Worm (Caenorhabditis elegans) whole organism, L1 larva: ENCODE data around the gene F09C8.1.

Experiments used
- C04F5.9 ChIP-seq: sonication (generic microtip); optimal IDR thresholded peaks from 2 replicates; lab custom pipeline; 2016; ENCODE audit warnings: missing genetic modification characterization, missing compliant biosample characterization
- C16A3.4 ChIP-seq: fragments of 150-350 bp; optimal IDR thresholded peaks from 2 replicates; lab custom pipeline; 2014; ENCODE audit warnings: missing biosample characterization, missing genetic modification characterization
- C34B4.2 ChIP-seq: sonication (generic microtip); optimal IDR thresholded peaks from 2 replicates; lab custom pipeline; 2017; ENCODE audit warnings: mild to moderate bottlenecking, missing genetic modification characterization, missing compliant biosample characterization
- Y116A8C.19 ChIP-seq: sonication (generic microtip); optimal IDR thresholded peaks from 2 replicates; lab custom pipeline; 2016; ENCODE audit warnings: missing compliant biosample characterization, missing genetic modification characterization, borderline replicate concordance
- ama-1 ChIP-seq: fragments of 150-350 bp; optimal IDR thresholded peaks from 2 replicates; lab custom pipeline; 2014
- blmp-1 ChIP-seq: fragments of 150-350 bp; optimal IDR thresholded peaks from 2 replicates; lab custom pipeline; 2014; ENCODE audit warnings: missing biosample characterization, missing genetic modification characterization
- ceh-8 ChIP-seq: fragments of 200-800 bp; sonication (Bioruptor generic); optimal IDR thresholded peaks from 2 replicates; lab custom pipeline; 2018; ENCODE audit warnings: mild to moderate bottlenecking, missing genetic modification characterization, moderate library complexity, missing compliant biosample characterization
- ceh-82 ChIP-seq, 3 experiments: fragments of 150-350 bp in 1 of 3; sonication (generic microtip) in 2 of 3; optimal IDR thresholded peaks; 2 replicates each; lab custom pipeline; 2014 to 2017; ENCODE audit warnings: missing biosample characterization in 3 of 3, missing genetic modification characterization in 3 of 3
- ceh-88 ChIP-seq: fragments of 200-800 bp; sonication (Bioruptor generic); IDR thresholded peaks from 2 replicates; pipeline ENCODE4 v1.3.6; 2022; ENCODE audit warnings: missing genetic modification characterization, missing compliant biosample characterization
- ceh-90 ChIP-seq: sonication (generic microtip); optimal IDR thresholded peaks from 2 replicates; lab custom pipeline; 2016; ENCODE audit warnings: missing genetic modification characterization, missing compliant biosample characterization
- dsc-1 ChIP-seq: sonication (generic microtip); optimal IDR thresholded peaks from 2 replicates; lab custom pipeline; 2016; ENCODE audit warnings: mild to moderate bottlenecking, missing genetic modification characterization, missing compliant biosample characterization
- elt-3 ChIP-seq, 6 experiments: fragments of 150-350 bp in 1 of 6; sonication (generic microtip); optimal IDR thresholded peaks; 2 replicates each; lab custom pipeline; 2017 to 2018; ENCODE audit warnings: missing biosample characterization in 6 of 6, missing genetic modification characterization in 6 of 6, inconsistent platforms in 1 of 6
- fos-1 ChIP-seq: fragments of 150-350 bp; optimal IDR thresholded peaks from 2 replicates; lab custom pipeline; 2014; ENCODE audit warnings: missing biosample characterization, missing genetic modification characterization
- grh-1 ChIP-seq: fragments of 200-800 bp; sonication (Bioruptor generic); IDR thresholded peaks from 2 replicates; pipeline ENCODE4 v1.3.6; 2022; ENCODE audit warnings: missing genetic modification reagents, missing genetic modification characterization, missing compliant biosample characterization
- hlh-17 ChIP-seq: fragments of 200-800 bp; sonication (Bioruptor generic); optimal IDR thresholded peaks from 2 replicates; lab custom pipeline; 2018; ENCODE audit warnings: missing genetic modification characterization, mild to moderate bottlenecking, missing compliant biosample characterization, moderate library complexity, borderline replicate concordance
- hlh-4 ChIP-seq: sonication (generic microtip); optimal IDR thresholded peaks from 2 replicates; lab custom pipeline; 2016; ENCODE audit warnings: mild to moderate bottlenecking, missing genetic modification characterization, missing compliant biosample characterization
- hpl-2 ChIP-seq: fragments of 150-350 bp; optimal IDR thresholded peaks from 2 replicates; lab custom pipeline; 2014; ENCODE audit warnings: missing biosample characterization, missing genetic modification reagents, missing genetic modification characterization
- isw-1 ChIP-seq: fragments of 200-800 bp; sonication (Bioruptor generic); IDR thresholded peaks from 2 replicates; pipeline ENCODE4 v1.3.6; 2022; ENCODE audit warnings: missing genetic modification characterization, missing compliant biosample characterization
- jun-1 ChIP-seq: fragments of 150-350 bp; optimal IDR thresholded peaks from 2 replicates; lab custom pipeline; 2014; ENCODE audit warnings: missing biosample characterization, missing genetic modification reagents, missing genetic modification characterization
- lin-14 ChIP-seq: fragments of 200-800 bp; sonication (Bioruptor generic); optimal IDR thresholded peaks from 2 replicates; lab custom pipeline; 2018; ENCODE audit warnings: mild to moderate bottlenecking, missing genetic modification characterization, moderate library complexity, missing compliant biosample characterization
- lin-35 ChIP-seq, 2 experiments: fragments of 150-350 bp; optimal IDR thresholded peaks; 2 replicates each; lab custom pipeline; 2014; ENCODE audit warnings: missing biosample characterization in 2 of 2, missing genetic modification characterization in 2 of 2, missing genetic modification reagents in 2 of 2
- lir-3 ChIP-seq: sonication (generic microtip); optimal IDR thresholded peaks from 2 replicates; lab custom pipeline; 2016; ENCODE audit warnings: mild to moderate bottlenecking, missing genetic modification characterization, moderate library complexity, missing compliant biosample characterization; ENCODE audit not compliant: poor library complexity
- lsy-2 ChIP-seq, 2 experiments: fragments of 150-350 bp; optimal IDR thresholded peaks; 2 replicates each; lab custom pipeline; 2014; ENCODE audit warnings: missing biosample characterization in 2 of 2, missing genetic modification characterization in 2 of 2
- mdl-1 ChIP-seq, 2 experiments: fragments of 150-350 bp; optimal IDR thresholded peaks; 2 replicates each; lab custom pipeline; 2014 to 2017; ENCODE audit warnings: missing biosample characterization in 2 of 2, missing genetic modification characterization in 2 of 2, inconsistent platforms in 1 of 2
- mep-1 ChIP-seq: fragments of 150-350 bp; optimal IDR thresholded peaks from 2 replicates; lab custom pipeline; 2014; ENCODE audit warnings: missing biosample characterization, missing genetic modification characterization
- nhr-11 ChIP-seq: fragments of 150-350 bp; optimal IDR thresholded peaks from 2 replicates; lab custom pipeline; 2014; ENCODE audit warnings: missing biosample characterization, missing genetic modification characterization
- nhr-19 ChIP-seq: fragments of 200-800 bp; sonication (Bioruptor generic); conservative IDR thresholded peaks from 2 replicates; pipeline ENCODE4 v1.3.6; 2022; ENCODE audit warnings: missing genetic modification characterization, missing compliant biosample characterization
- nhr-20 ChIP-seq: sonication (generic microtip); optimal IDR thresholded peaks from 2 replicates; lab custom pipeline; 2016; ENCODE audit warnings: mild to moderate bottlenecking, missing genetic modification characterization, missing compliant biosample characterization
- nhr-47 ChIP-seq: sonication (generic microtip); optimal IDR thresholded peaks from 2 replicates; lab custom pipeline; 2016; ENCODE audit warnings: mild to moderate bottlenecking, missing genetic modification characterization, moderate library complexity, missing compliant biosample characterization
- nhr-71 ChIP-seq: sonication (generic microtip); optimal IDR thresholded peaks from 2 replicates; lab custom pipeline; 2016; ENCODE audit warnings: mild to moderate bottlenecking, missing genetic modification characterization, moderate library complexity, missing compliant biosample characterization
- nhr-77 ChIP-seq: fragments of 150-350 bp; optimal IDR thresholded peaks from 2 replicates; lab custom pipeline; 2014; ENCODE audit warnings: missing biosample characterization, missing genetic modification characterization
- nhr-84 ChIP-seq: sonication (generic microtip); optimal IDR thresholded peaks from 2 replicates; lab custom pipeline; 2017; ENCODE audit warnings: missing biosample characterization, missing genetic modification characterization
- nhr-85 ChIP-seq: sonication (generic microtip); peaks from one replicate; lab custom pipeline; 2016; ENCODE audit warnings: missing genetic modification characterization, inconsistent platforms, missing compliant biosample characterization
- nhr-90 ChIP-seq: sonication (generic microtip); optimal IDR thresholded peaks from 2 replicates; lab custom pipeline; 2016; ENCODE audit warnings: mild to moderate bottlenecking, missing genetic modification characterization, missing compliant biosample characterization; ENCODE audit not compliant: poor library complexity
- pag-3 ChIP-seq: sonication (generic microtip); optimal IDR thresholded peaks from 2 replicates; lab custom pipeline; 2017; ENCODE audit warnings: missing genetic modification characterization, mild to moderate bottlenecking, missing compliant biosample characterization, antibody characterized with exemption, borderline replicate concordance; ENCODE audit not compliant: insufficient read depth
- rnt-1 ChIP-seq: sonication (generic microtip); optimal IDR thresholded peaks from 2 replicates; lab custom pipeline; 2016; ENCODE audit warnings: mild to moderate bottlenecking, missing genetic modification characterization, moderate library complexity, missing compliant biosample characterization
- snpc-4 ChIP-seq: fragments of 150-350 bp; optimal IDR thresholded peaks from 2 replicates; lab custom pipeline; 2014; ENCODE audit warnings: missing biosample characterization, missing genetic modification characterization
- snu-23 ChIP-seq: sonication (generic microtip); optimal IDR thresholded peaks from 2 replicates; lab custom pipeline; 2016; ENCODE audit warnings: missing genetic modification characterization, missing compliant biosample characterization
- swsn-7 ChIP-seq: sonication (generic microtip); optimal IDR thresholded peaks from 2 replicates; lab custom pipeline; 2016; ENCODE audit warnings: missing genetic modification characterization, missing compliant biosample characterization
- tbx-2 ChIP-seq: sonication (generic microtip); optimal IDR thresholded peaks from 2 replicates; lab custom pipeline; 2016; ENCODE audit warnings: missing genetic modification characterization, missing compliant biosample characterization
- tlp-1 ChIP-seq: fragments of 150-350 bp; optimal IDR thresholded peaks from 2 replicates; lab custom pipeline; 2014; ENCODE audit warnings: missing biosample characterization, missing genetic modification characterization
- unc-130 ChIP-seq: fragments of 150-350 bp; optimal IDR thresholded peaks from 2 replicates; lab custom pipeline; 2017; ENCODE audit warnings: missing biosample characterization, missing genetic modification characterization, inconsistent platforms
- unc-98 ChIP-seq: fragments of 200-800 bp; sonication (Bioruptor generic); IDR thresholded peaks from 2 replicates; pipeline ENCODE4 v1.3.6; 2022; ENCODE audit warnings: missing genetic modification characterization, missing compliant biosample characterization
- xbp-1 ChIP-seq: sonication (generic microtip); optimal IDR thresholded peaks from 2 replicates; lab custom pipeline; 2016; ENCODE audit warnings: missing genetic modification characterization, missing compliant biosample characterization
- zag-1 ChIP-seq: fragments of 150-350 bp; optimal IDR thresholded peaks from 2 replicates; lab custom pipeline; 2014; ENCODE audit warnings: missing biosample characterization, missing genetic modification characterization
- ztf-11 ChIP-seq, 2 experiments: sonication (generic microtip); optimal IDR thresholded peaks; 2 replicates each; lab custom pipeline; 2016 to 2017; ENCODE audit warnings: missing genetic modification characterization in 2 of 2, missing biosample characterization in 1 of 2, missing compliant biosample characterization in 1 of 2
- ztf-4 ChIP-seq: fragments of 150-350 bp; optimal IDR thresholded peaks from 2 replicates; lab custom pipeline; 2014; ENCODE audit warnings: missing biosample characterization, missing genetic modification characterization

The F09C8.1 gene

ce11 chrX:16157499-16157898 is 5.8 kb downstream of the F09C8.1 start:
- TF ChIP-seq hpl-2 (GFP tag; lab: Kevin White, UChicago) (no peak), xbp-1 (tag; lab: Kevin White, UChicago) (no peak), nhr-20 (tag; lab: Kevin White, UChicago) (no peak), lir-3 (tag; lab: Kevin White, UChicago) (no peak), C04F5.9 (tag; lab: Kevin White, UChicago) (no peak), elt-3 (tag; optimal IDR thresholded peaks at IDR 0.05; lab: Kevin White, UChicago) (no peak), ztf-4 (tag; lab: Kevin White, UChicago) (no peak), isw-1 (no peak), ceh-88 (GFP tag; lab: Robert Waterston, UW) (no peak), Y116A8C.19 (no peak), unc-130 (tag; lab: Kevin White, UChicago) (no peak), ceh-82 (tag; optimal IDR thresholded peaks at IDR 0.05; lab: Kevin White, UChicago) (no peak), nhr-11 (tag; lab: Kevin White, UChicago) (no peak), nhr-84 (tag; lab: Kevin White, UChicago) (no peak), hlh-17 (GFP tag; lab: Kevin White, UChicago) (no peak), ztf-11 (tag; optimal IDR thresholded peaks at IDR 0.05; lab: Kevin White, UChicago) (no peak), swsn-7 (tag; lab: Kevin White, UChicago) (no peak), tlp-1 (tag; lab: Kevin White, UChicago) (no peak), snu-23 (GFP tag; lab: Kevin White, UChicago) (no peak), dsc-1 (no peak)

DNA sequence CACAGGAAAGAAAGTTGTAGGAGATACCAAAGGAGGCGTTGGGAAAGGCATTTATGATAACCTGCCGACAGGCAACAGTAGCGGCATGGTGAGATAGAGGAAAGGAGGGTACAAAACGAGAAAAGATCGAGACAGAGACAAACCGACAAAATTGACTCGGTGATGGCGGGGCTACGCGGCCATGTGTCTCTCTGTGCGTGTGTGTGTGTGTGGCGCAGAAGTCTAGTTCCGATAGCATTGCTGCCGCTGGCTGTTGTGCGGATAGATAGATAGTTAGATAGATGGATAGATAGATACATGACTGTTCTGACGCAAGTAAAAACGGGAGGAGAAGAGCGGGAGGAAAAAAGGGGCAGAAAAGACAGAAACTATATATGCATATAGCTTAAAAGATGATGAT is 6.4 kb downstream of the F09C8.1 start:
- TF ChIP-seq nhr-47 (tag; lab: Kevin White, UChicago): peak; percentile 16
- TF ChIP-seq elt-3 (tag; optimal IDR thresholded peaks at IDR 0.05; lab: Kevin White, UChicago): peak in 3 of 6 experiments; percentile 52 to 61 (median 60)
- peak; percentile 24 for TF ChIP-seq mep-1 (tag; lab: Kevin White, UChicago)
- peak; percentile 27 for TF ChIP-seq rnt-1 (tag; lab: Kevin White, UChicago)
- peak; percentile 84 for TF ChIP-seq nhr-85 (tag; lab: Kevin White, UChicago)
- no peak for TF ChIP-seq unc-98 (GFP tag; lab: Robert Waterston, UW)
- no peak for TF ChIP-seq hlh-4
- TF ChIP-seq jun-1 (tag; lab: Kevin White, UChicago): no peak
- no peak for TF ChIP-seq ama-1 (lab: Kevin White, UChicago)
- TF ChIP-seq lin-14 (GFP tag; lab: Kevin White, UChicago): peak; percentile 80
- no peak for TF ChIP-seq xbp-1 (tag; lab: Kevin White, UChicago)
- peak; percentile 44 for TF ChIP-seq pag-3 (tag; lab: Kevin White, UChicago)
- TF ChIP-seq C34B4.2 (tag; lab: Kevin White, UChicago): no peak
- peak in 1 of 3 experiments; percentile 45 for TF ChIP-seq ceh-82 (tag; optimal IDR thresholded peaks at IDR 0.05; lab: Kevin White, UChicago)
- no peak for TF ChIP-seq zag-1
- no peak for TF ChIP-seq ceh-90
- TF ChIP-seq swsn-7 (tag; lab: Kevin White, UChicago): peak; percentile 10
- TF ChIP-seq blmp-1 (tag; lab: Kevin White, UChicago): peak; percentile 52
- peak in 1 of 2 experiments; percentile 46 for TF ChIP-seq mdl-1 (tag; optimal IDR thresholded peaks at IDR 0.05; lab: Kevin White, UChicago)
- TF ChIP-seq nhr-90 (tag; lab: Kevin White, UChicago): peak; percentile 39
- TF ChIP-seq lsy-2 (tag; optimal IDR thresholded peaks at IDR 0.05; lab: Kevin White, UChicago): peak in 1 of 2 experiments; percentile 10
- peak; percentile 11 for TF ChIP-seq nhr-77 (tag; lab: Kevin White, UChicago)
- TF ChIP-seq nhr-71 (tag; lab: Kevin White, UChicago): peak; percentile 35
- TF ChIP-seq C16A3.4 (tag; lab: Kevin White, UChicago): peak; percentile 19
- TF ChIP-seq snu-23 (GFP tag; lab: Kevin White, UChicago): peak; percentile 71
- TF ChIP-seq grh-1 (GFP tag; lab: Robert Waterston, UW): no peak
- TF ChIP-seq lir-3 (tag; lab: Kevin White, UChicago): no peak
- 0 out of 2 replicates have a peak, but pooled peaks have one; percentile 2 for TF ChIP-seq nhr-19
- no peak for TF ChIP-seq fos-1 (tag; lab: Kevin White, UChicago)
- TF ChIP-seq tbx-2 (tag; lab: Kevin White, UChicago): no peak
- TF ChIP-seq ceh-8: no peak
- TF ChIP-seq nhr-20 (tag; lab: Kevin White, UChicago): peak; percentile 73
- TF ChIP-seq lin-35 (GFP tag; optimal IDR thresholded peaks at IDR 0.05; lab: Kevin White, UChicago): peak in 1 of 2 experiments; percentile 39
- peak; percentile 9 for TF ChIP-seq snpc-4 (tag; lab: Kevin White, UChicago)
